Worm (Caenorhabditis elegans) whole organism, late embryonic: ENCODE data around the gene F21D9.8.
"Not testable (repeated sequence)": the region's sequence is repeated elsewhere in the genome, so short reads cannot be mapped to it uniquely, and the experiment has no call there.

ENCODE experiments used
- C08G9.2 ChIP-seq: sonication (generic microtip); optimal IDR thresholded peaks from 2 replicates; lab custom pipeline; 2016; ENCODE audit warnings: mild to moderate bottlenecking, missing genetic modification characterization, moderate library complexity, missing compliant biosample characterization
- F13H6.1 ChIP-seq: sonication (generic microtip); optimal IDR thresholded peaks from 2 replicates; lab custom pipeline; 2016; ENCODE audit warnings: missing genetic modification characterization, missing compliant biosample characterization
- K02D7.2 ChIP-seq: sonication (generic microtip); optimal IDR thresholded peaks from 2 replicates; lab custom pipeline; 2017; ENCODE audit warnings: mild to moderate bottlenecking, missing genetic modification characterization, missing compliant biosample characterization
- ahr-1 ChIP-seq: sonication (generic microtip); optimal IDR thresholded peaks from 2 replicates; lab custom pipeline; 2016; ENCODE audit warnings: missing genetic modification characterization, missing compliant biosample characterization
- ceh-14 ChIP-seq: sonication (generic microtip); optimal IDR thresholded peaks from 2 replicates; lab custom pipeline; 2016; ENCODE audit warnings: missing genotype, missing genetic modification characterization, missing compliant biosample characterization
- ceh-19 ChIP-seq: fragments of 200-800 bp; sonication (Bioruptor generic); optimal IDR thresholded peaks from 2 replicates; lab custom pipeline; 2018; ENCODE audit warnings: mild to moderate bottlenecking, missing genetic modification characterization, missing compliant biosample characterization
- ceh-22 ChIP-seq: sonication (generic microtip); optimal IDR thresholded peaks from 2 replicates; lab custom pipeline; 2017; ENCODE audit warnings: missing biosample characterization, missing genetic modification characterization
- ceh-24 ChIP-seq: sonication (generic microtip); optimal IDR thresholded peaks from 2 replicates; lab custom pipeline; 2016; ENCODE audit warnings: mild to moderate bottlenecking, missing genetic modification characterization, missing compliant biosample characterization
- ceh-30 ChIP-seq: fragments of 150-350 bp; optimal IDR thresholded peaks from 2 replicates; lab custom pipeline; 2014; ENCODE audit warnings: missing biosample characterization, missing genetic modification characterization
- ceh-31 ChIP-seq: sonication (generic microtip); optimal IDR thresholded peaks from 2 replicates; lab custom pipeline; 2016; ENCODE audit warnings: missing genetic modification characterization, missing compliant biosample characterization
- ceh-34 ChIP-seq: sonication (generic microtip); optimal IDR thresholded peaks from 2 replicates; lab custom pipeline; 2016; ENCODE audit warnings: mild to moderate bottlenecking, missing genetic modification characterization, missing compliant biosample characterization
- ceh-45 ChIP-seq: fragments of 200-800 bp; sonication (Bioruptor generic); IDR thresholded peaks from 2 replicates; pipeline ENCODE4 v1.3.6; 2022; ENCODE audit warnings: missing genetic modification reagents, missing genetic modification characterization, missing compliant biosample characterization
- ceh-48 ChIP-seq: sonication (generic microtip); optimal IDR thresholded peaks from 2 replicates; lab custom pipeline; 2016; ENCODE audit warnings: missing genetic modification characterization, inconsistent platforms, missing compliant biosample characterization
- ceh-6 ChIP-seq: fragments of 200-800 bp; sonication (Bioruptor generic); optimal IDR thresholded peaks from 2 replicates; lab custom pipeline; 2018; ENCODE audit warnings: mild to moderate bottlenecking, missing genetic modification characterization, missing compliant biosample characterization
- ceh-9 ChIP-seq: sonication (generic microtip); optimal IDR thresholded peaks from 2 replicates; lab custom pipeline; 2016; ENCODE audit warnings: mild to moderate bottlenecking, missing genetic modification characterization, inconsistent platforms, missing compliant biosample characterization
- che-1 ChIP-seq: sonication (generic microtip); optimal IDR thresholded peaks from 2 replicates; lab custom pipeline; 2016; ENCODE audit warnings: mild to moderate bottlenecking, missing genetic modification characterization, missing compliant biosample characterization
- dmd-4 ChIP-seq: sonication (generic microtip); optimal IDR thresholded peaks from 2 replicates; lab custom pipeline; 2016; ENCODE audit warnings: borderline replicate concordance, missing genetic modification characterization, missing compliant biosample characterization
- ets-4 ChIP-seq: sonication (generic microtip); optimal IDR thresholded peaks from 2 replicates; lab custom pipeline; 2016; ENCODE audit warnings: missing genetic modification characterization, missing compliant biosample characterization
- eyg-1 ChIP-seq: sonication (generic microtip); optimal IDR thresholded peaks from 2 replicates; lab custom pipeline; 2016; ENCODE audit warnings: missing genotype, missing genetic modification characterization, missing compliant biosample characterization
- fkh-6 ChIP-seq: sonication (generic microtip); optimal IDR thresholded peaks from 2 replicates; lab custom pipeline; 2016; ENCODE audit warnings: missing genetic modification characterization, missing compliant biosample characterization
- hlh-8 ChIP-seq: sonication (generic microtip); optimal IDR thresholded peaks from 2 replicates; lab custom pipeline; 2016; ENCODE audit warnings: missing genotype, missing genetic modification characterization, missing compliant biosample characterization
- lin-11 ChIP-seq: fragments of 200-800 bp; sonication (Bioruptor generic); optimal IDR thresholded peaks from 2 replicates; lab custom pipeline; 2018; ENCODE audit warnings: mild to moderate bottlenecking, missing genetic modification characterization, missing compliant biosample characterization
- madf-2 ChIP-seq: sonication (generic microtip); optimal IDR thresholded peaks from 2 replicates; lab custom pipeline; 2017; ENCODE audit warnings: missing genetic modification characterization, missing compliant biosample characterization
- mec-3 ChIP-seq: sonication (generic microtip); optimal IDR thresholded peaks from 2 replicates; lab custom pipeline; 2016; ENCODE audit warnings: borderline replicate concordance, missing genetic modification characterization, missing compliant biosample characterization
- nhr-11 ChIP-seq: fragments of 150-350 bp; optimal IDR thresholded peaks from 2 replicates; lab custom pipeline; 2014; ENCODE audit warnings: missing biosample characterization, missing genetic modification characterization
- nhr-232 ChIP-seq: sonication (generic microtip); optimal IDR thresholded peaks from 2 replicates; lab custom pipeline; 2016; ENCODE audit warnings: missing genetic modification characterization, missing compliant biosample characterization
- npax-4 ChIP-seq: sonication (generic microtip); optimal IDR thresholded peaks from 2 replicates; lab custom pipeline; 2016; ENCODE audit warnings: missing genetic modification characterization, missing compliant biosample characterization
- pag-3 ChIP-seq: sonication (generic microtip); optimal IDR thresholded peaks from 2 replicates; lab custom pipeline; 2016; ENCODE audit warnings: missing compliant biosample characterization, missing genetic modification characterization, borderline replicate concordance
- pha-2 ChIP-seq: sonication (generic microtip); optimal IDR thresholded peaks from 2 replicates; lab custom pipeline; 2017; ENCODE audit warnings: mild to moderate bottlenecking, missing genetic modification characterization, missing compliant biosample characterization
- pha-4 ChIP-seq: fragments of 150-350 bp; optimal IDR thresholded peaks from 2 replicates; lab custom pipeline; 2018; ENCODE audit warnings: missing biosample characterization, missing genetic modification reagents, missing genetic modification characterization
- pqm-1 ChIP-seq: sonication (generic microtip); optimal IDR thresholded peaks from 2 replicates; lab custom pipeline; 2016; ENCODE audit warnings: missing genetic modification characterization, missing compliant biosample characterization
- sdc-2 ChIP-seq: sonication (generic microtip); optimal IDR thresholded peaks from 2 replicates; lab custom pipeline; 2016; ENCODE audit warnings: missing genotype, missing genetic modification characterization, missing compliant biosample characterization
- tbx-7 ChIP-seq: sonication (generic microtip); optimal IDR thresholded peaks from 2 replicates; lab custom pipeline; 2016; ENCODE audit warnings: missing genotype, missing genetic modification characterization, missing compliant biosample characterization
- ttx-3 ChIP-seq: sonication (generic microtip); optimal IDR thresholded peaks from 2 replicates; lab custom pipeline; 2016; ENCODE audit warnings: missing genetic modification reagents, missing genetic modification characterization, missing compliant biosample characterization
- unc-42 ChIP-seq: sonication (generic microtip); optimal IDR thresholded peaks from 2 replicates; lab custom pipeline; 2016; ENCODE audit warnings: missing genotype, missing genetic modification characterization, missing compliant biosample characterization
- unc-86 ChIP-seq: sonication (generic microtip); optimal IDR thresholded peaks from 2 replicates; lab custom pipeline; 2016; ENCODE audit warnings: missing genetic modification characterization, missing compliant biosample characterization
- zip-5 ChIP-seq: sonication (generic microtip); optimal IDR thresholded peaks from 2 replicates; lab custom pipeline; 2016; ENCODE audit warnings: missing genetic modification characterization, missing compliant biosample characterization

The F21D9.8 gene

ce11 chrV:19282314-19282713, 2.5 kb upstream of the F21D9.8 start, which contains the start of gene fbxb-117:
TSS of gene fbxb-117 (plus strand) at chrV:19282614.
- TF ChIP-seq madf-2 (tag; lab: Kevin White, UChicago) (no peak), nhr-11 (tag; lab: Kevin White, UChicago) (no peak), ceh-9 (tag; lab: Kevin White, UChicago) (no peak), C08G9.2 (tag; lab: Kevin White, UChicago) (no peak), ceh-19 (GFP tag; lab: Kevin White, UChicago) (no peak), ceh-48 (tag; lab: Kevin White, UChicago) (no peak), ahr-1 (tag; lab: Kevin White, UChicago) (no peak), ceh-31 (tag; lab: Kevin White, UChicago) (no peak), lin-11 (tag; lab: Kevin White, UChicago) (no peak)

DNA sequence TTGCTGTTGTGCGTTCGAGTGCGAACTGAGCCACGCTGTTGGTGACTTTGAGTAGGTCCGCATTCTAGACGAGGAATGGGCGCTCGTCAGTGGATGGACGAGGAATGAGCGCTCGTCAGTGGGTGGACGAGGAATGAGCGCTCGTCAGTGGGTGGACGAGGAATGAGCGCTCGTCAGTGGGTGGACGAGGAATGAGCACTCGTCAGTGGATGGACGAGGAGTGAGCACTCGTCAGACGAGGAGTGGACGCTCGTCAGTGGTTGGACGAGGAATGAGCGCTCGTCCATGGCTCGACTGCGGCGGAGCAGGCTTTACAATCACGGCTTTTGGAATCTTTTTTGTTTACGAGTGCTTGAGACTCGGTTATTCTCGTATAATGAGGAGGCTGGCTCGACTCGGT, 1.3 kb downstream of the F21D9.8 start:
- TF ChIP-seq ceh-9 (tag; lab: Kevin White, UChicago) = no peak
- no peak for TF ChIP-seq ceh-24 (tag; lab: Kevin White, UChicago)
- TF ChIP-seq ceh-30 (tag; lab: Kevin White, UChicago) = no peak
- no peak for TF ChIP-seq sdc-2 (tag; lab: Kevin White, UChicago)
- TF ChIP-seq ceh-6 (GFP tag; lab: Kevin White, UChicago) = no peak
- TF ChIP-seq pqm-1 (tag; lab: Kevin White, UChicago) = no peak
- TF ChIP-seq unc-42 (tag; lab: Kevin White, UChicago) = no peak
- TF ChIP-seq ceh-45 (GFP tag; lab: Robert Waterston, UW) = no peak
- no peak for TF ChIP-seq K02D7.2 (tag; lab: Kevin White, UChicago)
- TF ChIP-seq ceh-14 (tag; lab: Kevin White, UChicago) = no peak
- TF ChIP-seq pag-3 (tag; lab: Kevin White, UChicago) = no peak
- TF ChIP-seq pha-4 (tag; lab: Kevin White, UChicago) = no peak
- no peak for TF ChIP-seq lin-11 (tag; lab: Kevin White, UChicago)
- no peak for TF ChIP-seq nhr-11 (tag; lab: Kevin White, UChicago)

- TF ChIP-seq unc-86 = no peak
- no peak for TF ChIP-seq mec-3
- no peak for TF ChIP-seq ttx-3 (tag; lab: Kevin White, UChicago)
- TF ChIP-seq che-1 (tag; lab: Kevin White, UChicago) = no peak
- no peak for TF ChIP-seq npax-4 (tag; lab: Kevin White, UChicago)
- no peak for TF ChIP-seq pha-2 (tag; lab: Kevin White, UChicago)
- no peak for TF ChIP-seq nhr-232
- no peak for TF ChIP-seq hlh-8 (tag; lab: Kevin White, UChicago)
These were observed 3.4 kb downstream of the F21D9.8 start for ce11 chrV:19276354-19276753.

ce11 chrV:19264148-19264547, 15.6 kb downstream of the F21D9.8 start, which contains the start of gene F21D9.1:
TSS of gene F21D9.1 (plus strand) at chrV:19264448.
- not testable (repeated sequence) for TF ChIP-seq ets-4, pha-2, ttx-3 (tag; lab: Kevin White, UChicago)
- TF ChIP-seq, all 69 proteins: peak for 0; not testable (repeated sequence) for 69

DNA sequence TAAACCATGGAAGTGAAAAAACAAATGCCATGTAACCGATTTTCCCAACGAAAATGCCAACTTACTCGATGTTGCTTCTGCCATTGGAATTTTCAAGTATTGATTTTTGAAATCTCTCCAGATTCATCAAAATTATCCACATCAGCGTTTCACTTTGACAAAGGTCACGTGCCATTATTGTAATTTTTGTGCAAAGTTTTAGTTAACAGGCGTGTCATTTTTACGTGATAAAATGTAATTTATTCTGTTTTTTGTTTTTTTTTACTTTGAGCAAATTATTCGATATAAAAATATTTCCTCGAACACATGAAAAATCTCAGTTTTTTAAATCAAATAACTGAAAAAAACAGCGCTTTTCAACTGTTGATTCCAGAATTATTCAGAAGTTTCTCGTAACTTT, 17.4 kb downstream of the F21D9.8 start, which contains the start of gene F21D9.2:
F21D9.2 (minus strand) TSS at position 101 of the 400 bp plus-strand sequence.
- no peak for TF ChIP-seq dmd-4 (tag; lab: Kevin White, UChicago)
- TF ChIP-seq ceh-22 = no peak
- no peak for TF ChIP-seq pqm-1 (tag; lab: Kevin White, UChicago)
- no peak for TF ChIP-seq fkh-6 (tag; lab: Kevin White, UChicago)
- no peak for TF ChIP-seq eyg-1 (tag; lab: Kevin White, UChicago)
- TF ChIP-seq zip-5 (tag; lab: Kevin White, UChicago) = no peak
- no peak for TF ChIP-seq tbx-7 (tag; lab: Kevin White, UChicago)
- no peak for TF ChIP-seq F13H6.1 (tag; lab: Kevin White, UChicago)
- no peak for TF ChIP-seq pha-2 (tag; lab: Kevin White, UChicago)
- no peak for TF ChIP-seq ceh-34
- TF ChIP-seq lin-11 (tag; lab: Kevin White, UChicago) = no peak
